Worm (Caenorhabditis elegans) whole organism, L3 larva: Measurements from ENCODE around the gene pals-31.

Source experiments
- ceh-9 ChIP-seq: sonication (generic microtip); optimal IDR thresholded peaks from 2 replicates; lab custom pipeline; 2018; ENCODE audit warnings: missing biosample characterization, missing genetic modification characterization
- daf-12 ChIP-seq: fragments of 150-350 bp; optimal IDR thresholded peaks from 2 replicates; lab custom pipeline; 2014; ENCODE audit warnings: missing biosample characterization, missing genetic modification reagents, missing genetic modification characterization
- elt-2 ChIP-seq: sonication (generic microtip); optimal IDR thresholded peaks from 2 replicates; lab custom pipeline; 2016; ENCODE audit warnings: missing genetic modification reagents, mild to moderate bottlenecking, missing genetic modification characterization, missing compliant biosample characterization
- nhr-43 ChIP-seq: sonication (generic microtip); optimal IDR thresholded peaks from 2 replicates; lab custom pipeline; 2016; ENCODE audit warnings: mild to moderate bottlenecking, missing genetic modification characterization, missing compliant biosample characterization; ENCODE audit not compliant: poor library complexity, severe bottlenecking
- pha-4 ChIP-seq: fragments of 150-350 bp; optimal IDR thresholded peaks from 2 replicates; lab custom pipeline; 2014; ENCODE audit warnings: missing biosample characterization, missing genetic modification reagents, missing genetic modification characterization
- pqm-1 ChIP-seq: fragments of 150-350 bp; optimal IDR thresholded peaks from 2 replicates; lab custom pipeline; 2017; ENCODE audit warnings: missing biosample characterization, missing genetic modification characterization, inconsistent platforms

Gene pals-31

ce11 chrV:682031-682430 is 45.6 kb downstream of the pals-31 start, which contains the start of gene srx-23:
TSS of gene srx-23 (plus strand) at chrV:682331.
- TF ChIP-seq daf-12 (no peak), ceh-9 (tag; lab: Kevin White, UChicago) (no peak), nhr-43 (tag; lab: Kevin White, UChicago) (no peak)

- peak; percentile 66 for TF ChIP-seq elt-2
- TF ChIP-seq pqm-1 (tag; lab: Kevin White, UChicago): peak; percentile 44
- TF ChIP-seq pha-4 (tag; lab: Kevin White, UChicago): no peak
- TF ChIP-seq, all 47 proteins: peak for 2
Measured at ce11 chrV:683858-684257, 47.5 kb downstream of the pals-31 start, which contains the start of gene F31F4.1. TSS of gene F31F4.1 (plus strand) at chrV:684060.
